Fruit fly (Drosophila melanogaster): ENCODE measurements around the gene BicD.

The BicD gene

dm6 chr2L:17480943-17481580 lies 8.0 kb upstream of the BicD start, which contains the start of the genes fws and Lamtor3 (continued):
- peak; percentile 59; the same call in 1 of the 3 replicates for TF ChIP-seq CG14860 (GFP tag; IDR thresholded peaks at IDR 0.05; ENCODE audit: partially characterized antibody)
- TF ChIP-seq CG11247 (GFP tag; IDR thresholded peaks at IDR 0.05): peak; percentile 99
- TF ChIP-seq cad (GFP tag; optimal IDR thresholded peaks at IDR 0.05): no peak
- TF ChIP-seq CG15696 (tag; optimal IDR thresholded peaks at IDR 0.05): peak; percentile 88
- peak; percentile 92 for TF ChIP-seq run (tag; optimal IDR thresholded peaks at IDR 0.05)
- peak; percentile 97 for TF ChIP-seq CG9727 (GFP tag; optimal IDR thresholded peaks at IDR 0.05)
- TF ChIP-seq chif (GFP tag; optimal IDR thresholded peaks at IDR 0.05): peak; percentile 49 to 77
- TF ChIP-seq vfl (GFP tag; optimal IDR thresholded peaks at IDR 0.05): peak; percentile 95
- TF ChIP-seq sima (GFP tag; optimal IDR thresholded peaks at IDR 0.05): peak; percentile 20
- peak; percentile 98 for TF ChIP-seq Dek (tag; optimal IDR thresholded peaks at IDR 0.05)
- TF ChIP-seq CG18619 (GFP tag; optimal IDR thresholded peaks at IDR 0.05): peak; percentile 97
- peak; percentile 90 for TF ChIP-seq CG9609 (GFP tag; optimal IDR thresholded peaks at IDR 0.05)
- peak; percentile 100 for TF ChIP-seq gem (tag; optimal IDR thresholded peaks at IDR 0.05)
- no peak for TF ChIP-seq usp (GFP tag; optimal IDR thresholded peaks at IDR 0.05)
- TF ChIP-seq ttk (GFP tag; IDR thresholded peaks at IDR 0.05): peak; percentile 99
- TF ChIP-seq CG14710 (tag; optimal IDR thresholded peaks at IDR 0.05): peak; percentile 95
- TF ChIP-seq CG34422 (GFP tag; IDR thresholded peaks at IDR 0.05): peak; percentile 100
- TF ChIP-seq CG2889 (GFP tag; IDR thresholded peaks at IDR 0.05): peak; percentile 99
- peak; percentile 42 for TF ChIP-seq pnt (GFP tag; optimal IDR thresholded peaks at IDR 0.05)
- peak; percentile 37 for TF ChIP-seq Sry-δ (GFP tag; optimal IDR thresholded peaks at IDR 0.05)
- TF ChIP-seq gt (GFP tag; IDR thresholded peaks at IDR 0.05): peak; percentile 98
- peak; percentile 93 for TF ChIP-seq CG31388 (GFP tag; optimal IDR thresholded peaks at IDR 0.05)
- TF ChIP-seq ken (GFP tag; IDR thresholded peaks at IDR 0.05): peak; percentile 99
- peak; percentile 61 for TF ChIP-seq Hmx (GFP tag; optimal IDR thresholded peaks at IDR 0.05)
- TF ChIP-seq HLH54F (GFP tag; optimal IDR thresholded peaks at IDR 0.05): peak; percentile 92
- peak; percentile 93 for TF ChIP-seq Lhr (GFP tag; optimal IDR thresholded peaks at IDR 0.05)
- peak; percentile 65 for TF ChIP-seq dm (GFP tag; optimal IDR thresholded peaks at IDR 0.05)
- no peak for TF ChIP-seq Lpt (GFP tag; optimal IDR thresholded peaks at IDR 0.05)
- TF ChIP-seq dan (GFP tag; IDR thresholded peaks at IDR 0.05): peak; percentile 97
- peak; percentile 75 for TF ChIP-seq crol (GFP tag; IDR thresholded peaks at IDR 0.05)
- peak; percentile 95 for TF ChIP-seq CG12769 (tag; optimal IDR thresholded peaks at IDR 0.05)
- no peak for TF ChIP-seq Tbp (GFP tag; optimal IDR thresholded peaks at IDR 0.05)
- peak; percentile 94 for TF ChIP-seq schlank (tag; optimal IDR thresholded peaks at IDR 0.05)
- TF ChIP-seq CG10366 (GFP tag; IDR thresholded peaks at IDR 0.05): peak; percentile 99
- peak; percentile 68 for TF ChIP-seq Nf-YC (tag; optimal IDR thresholded peaks at IDR 0.05)
- TF ChIP-seq grau (tag; optimal IDR thresholded peaks at IDR 0.05): peak; percentile 97
- peak; percentile 97 for TF ChIP-seq croc (GFP tag; conservative IDR thresholded peaks at IDR 0.05)
- TF ChIP-seq gsb (GFP tag; IDR thresholded peaks at IDR 0.05): peak; percentile 99
- TF ChIP-seq crp (GFP tag; optimal IDR thresholded peaks at IDR 0.05): peak in 1 of 2 experiments; percentile 87
- peak; percentile 95 for TF ChIP-seq Sox100B (GFP tag; optimal IDR thresholded peaks at IDR 0.05)
- peak; percentile 98 for TF ChIP-seq CG30431 (GFP tag; optimal IDR thresholded peaks at IDR 0.05)
- TF ChIP-seq Dad (GFP tag; optimal IDR thresholded peaks at IDR 0.05): peak; percentile 85
- TF ChIP-seq CG32767 (GFP tag; IDR thresholded peaks at IDR 0.05): peak; percentile 98
- TF ChIP-seq CG15011 (GFP tag; optimal IDR thresholded peaks at IDR 0.05): peak; percentile 94
- TF ChIP-seq CG11093 (GFP tag; IDR thresholded peaks at IDR 0.05): peak; percentile 99
- peak; percentile 92 for TF ChIP-seq chn (GFP tag; optimal IDR thresholded peaks at IDR 0.05)
- TF ChIP-seq toy (GFP tag; IDR thresholded peaks at IDR 0.05): peak; percentile 98
- TF ChIP-seq PHDP (tag; optimal IDR thresholded peaks at IDR 0.05): peak; percentile 99
- TF ChIP-seq CG33213 (GFP tag; optimal IDR thresholded peaks at IDR 0.05): peak; percentile 72
- peak; percentile 95 for TF ChIP-seq CG11504 (tag; optimal IDR thresholded peaks at IDR 0.05)
- TF ChIP-seq zen (tag; optimal IDR thresholded peaks at IDR 0.05): peak; percentile 98

Data from whole organism, embryonic.